Fruit fly (Drosophila melanogaster): ENCODE measurements around the gene CG2186.

Gene CG2186

DNA sequence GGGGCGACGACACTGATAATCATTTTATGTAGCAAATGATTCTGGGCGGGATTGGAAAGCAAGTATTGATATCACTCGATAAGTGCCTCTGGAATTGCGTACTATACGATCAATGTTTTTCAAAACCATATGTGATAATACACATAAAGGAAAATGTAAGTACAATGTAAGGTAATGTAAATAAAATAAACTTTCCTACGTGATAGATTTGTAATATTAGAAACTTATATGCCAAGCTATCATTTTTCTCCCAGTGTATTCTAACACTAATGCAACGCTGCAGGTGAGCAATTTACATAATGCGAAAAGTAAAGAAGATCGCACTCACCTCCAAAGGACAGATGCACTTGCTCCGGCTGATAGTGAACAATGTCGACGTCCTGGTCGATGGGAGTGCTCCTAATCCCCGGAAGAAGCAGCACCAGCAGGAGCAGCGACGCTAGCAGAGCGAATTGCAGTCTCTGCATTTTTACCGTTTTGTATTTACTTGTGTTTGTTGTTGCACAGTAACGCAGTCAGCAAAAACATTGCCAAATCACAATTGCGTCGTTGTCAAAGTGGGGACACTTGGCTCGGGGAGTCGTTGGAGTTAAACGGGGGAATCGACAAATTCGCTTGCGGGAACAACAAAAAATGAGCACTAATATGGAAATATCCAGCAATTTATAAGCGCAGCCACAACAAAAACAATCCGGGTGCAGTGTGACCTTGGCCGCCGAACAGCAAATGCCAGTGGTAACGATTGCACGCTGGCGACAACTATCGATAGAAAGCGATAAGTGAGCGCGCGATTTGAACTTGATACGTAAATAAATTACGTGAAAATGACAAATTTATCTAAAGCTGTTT lies 19.9 kb downstream of the CG2186 start, which contains the start of gene CG1637 (continued):
- no peak for TF ChIP-seq dsx (GFP tag; optimal IDR thresholded peaks at IDR 0.05; ENCODE audit: poor library complexity, severe bottlenecking)
- no peak for TF ChIP-seq CG32006 (GFP tag; optimal IDR thresholded peaks at IDR 0.05)
- peak; percentile 15 for TF ChIP-seq CG8319 (GFP tag; optimal IDR thresholded peaks at IDR 0.05)
- no peak for TF ChIP-seq Smox (GFP tag; optimal IDR thresholded peaks at IDR 0.05)
- TF ChIP-seq esn (GFP tag; optimal IDR thresholded peaks at IDR 0.05): peak; percentile 10
- TF ChIP-seq achi (GFP tag; optimal IDR thresholded peaks at IDR 0.05): no peak
- TF ChIP-seq CG6163 (GFP tag; IDR thresholded peaks at IDR 0.05): 0 out of 3 replicates have a peak, but pooled peaks have one; percentile 17
- TF ChIP-seq svp (GFP tag): peak; percentile 79
- no peak for TF ChIP-seq CG6808 (GFP tag; optimal IDR thresholded peaks at IDR 0.05)
- TF ChIP-seq fd59A (GFP tag; optimal IDR thresholded peaks at IDR 0.05): no peak
- TF ChIP-seq Blimp-1 (GFP tag; optimal IDR thresholded peaks at IDR 0.05): no peak
- TF ChIP-seq CG4318 (GFP tag; optimal IDR thresholded peaks at IDR 0.05): no peak
- TF ChIP-seq CG11902 (GFP tag; optimal IDR thresholded peaks at IDR 0.05): no peak
- peak; percentile 65 for TF ChIP-seq CG15336 (GFP tag; IDR thresholded peaks at IDR 0.05)
- TF ChIP-seq Ets21C (GFP tag; optimal IDR thresholded peaks at IDR 0.05): peak; percentile 5
- no peak for TF ChIP-seq CG34406 (GFP tag; optimal IDR thresholded peaks at IDR 0.05)
- TF ChIP-seq lz (GFP tag; optimal IDR thresholded peaks at IDR 0.05): peak; percentile 24
- TF ChIP-seq Sox102F (GFP tag; optimal IDR thresholded peaks at IDR 0.05): no peak
- no peak for TF ChIP-seq CG3032 (tag; optimal IDR thresholded peaks at IDR 0.05)
- TF ChIP-seq fkh (GFP tag; optimal IDR thresholded peaks at IDR 0.05): no peak

DNA sequence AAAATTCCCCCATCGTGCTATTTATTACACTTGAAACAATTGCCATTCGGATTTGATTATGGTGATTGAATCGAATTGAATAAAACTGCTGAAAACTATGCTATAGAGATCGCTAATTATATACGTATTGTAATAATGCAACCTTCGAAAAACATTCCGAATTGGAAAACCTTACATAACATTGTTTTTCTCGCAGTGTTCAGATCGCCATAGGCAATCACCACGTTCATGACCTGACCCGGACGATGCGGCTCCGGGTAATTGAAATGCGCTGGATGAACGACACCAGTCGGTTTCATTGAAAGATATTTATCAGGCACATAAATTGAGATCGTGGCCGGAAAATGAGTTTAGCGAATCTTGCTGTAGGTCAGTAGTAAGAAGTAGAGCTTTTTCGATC lies 25.3 kb downstream of the CG2186 start:
- TF ChIP-seq Hr4 (GFP tag; optimal IDR thresholded peaks at IDR 0.05) (no peak), CG6163 (GFP tag; IDR thresholded peaks at IDR 0.05) (no peak), Sox15 (GFP tag; optimal IDR thresholded peaks at IDR 0.05) (no peak), pdm3 (GFP tag; optimal IDR thresholded peaks at IDR 0.05) (peak; percentile 17), topi (GFP tag; optimal IDR thresholded peaks at IDR 0.05) (peak; percentile 31), salr (GFP tag; optimal IDR thresholded peaks at IDR 0.05) (no peak), CG34406 (GFP tag; optimal IDR thresholded peaks at IDR 0.05) (no peak), CG6792 (GFP tag; optimal IDR thresholded peaks at IDR 0.05) (peak; percentile 1), CG31627 (GFP tag; optimal IDR thresholded peaks at IDR 0.05) (peak; percentile 17), CG1621 (tag; optimal IDR thresholded peaks at IDR 0.05) (no peak), CG15336 (GFP tag; IDR thresholded peaks at IDR 0.05) (no peak), vri (GFP tag; optimal IDR thresholded peaks at IDR 0.05) (no peak), lz (GFP tag; optimal IDR thresholded peaks at IDR 0.05) (peak; percentile 23), cyc (GFP tag; optimal IDR thresholded peaks at IDR 0.05) (peak; percentile 16), CG8119 (GFP tag; IDR thresholded peaks at IDR 0.05) (no peak), Hr39 (GFP tag; optimal IDR thresholded peaks at IDR 0.05) (peak; percentile 26), Eip78C (GFP tag) (peak; percentile 51), CG10631 (GFP tag; optimal IDR thresholded peaks at IDR 0.05) (no peak), OdsH (GFP tag; optimal IDR thresholded peaks at IDR 0.05) (no peak), CG7368 (GFP tag; optimal IDR thresholded peaks at IDR 0.05) (no peak), CG16779 (tag; optimal IDR thresholded peaks at IDR 0.05) (no peak), CG11762 (GFP tag; optimal IDR thresholded peaks at IDR 0.05; ENCODE audit: insufficient read depth) (no peak), esn (GFP tag; optimal IDR thresholded peaks at IDR 0.05) (peak; percentile 22), Eip75B (GFP tag; optimal IDR thresholded peaks at IDR 0.05) (no peak), Met (GFP tag; optimal IDR thresholded peaks at IDR 0.05) (peak; percentile 32), svp (GFP tag) (peak; percentile 88), CG3919 (GFP tag; optimal IDR thresholded peaks at IDR 0.05) (peak; percentile 18), fkh (GFP tag; optimal IDR thresholded peaks at IDR 0.05) (no peak), Sox102F (GFP tag; optimal IDR thresholded peaks at IDR 0.05) (peak; percentile 24), spab (GFP tag; optimal IDR thresholded peaks at IDR 0.05) (no peak), Lpt (GFP tag; optimal IDR thresholded peaks at IDR 0.05) (no peak)

All from whole organism, prepupa.